Worm (Caenorhabditis elegans) whole organism, L4 larva: ENCODE data around the gene iffb-1.

ENCODE experiments used
- aha-1 ChIP-seq: fragments of 150-350 bp; peaks from one replicate; lab custom pipeline; 2014; ENCODE audit warnings: missing biosample characterization, missing genetic modification characterization
- egl-27 ChIP-seq: sonication (generic microtip); optimal IDR thresholded peaks from 3 replicates; lab custom pipeline; 2017; ENCODE audit warnings: missing biosample characterization, missing genetic modification reagents, missing genetic modification characterization

ce11 chrIII:2316439-2316838, 2.2 kb downstream of the iffb-1 start:
- TF ChIP-seq aha-1 (no peak), egl-27 (tag; lab: Kevin White, UChicago) (no peak)
